Worm (Caenorhabditis elegans) whole organism, dauer: ENCODE data around the gene C03G6.6.

ENCODE experiments used
- unc-62 ChIP-seq: sonication (generic microtip); optimal IDR thresholded peaks from 2 replicates; lab custom pipeline; 2017; ENCODE audit warnings: missing biosample characterization, missing genetic modification reagents, missing genetic modification characterization

Gene C03G6.6

DNA sequence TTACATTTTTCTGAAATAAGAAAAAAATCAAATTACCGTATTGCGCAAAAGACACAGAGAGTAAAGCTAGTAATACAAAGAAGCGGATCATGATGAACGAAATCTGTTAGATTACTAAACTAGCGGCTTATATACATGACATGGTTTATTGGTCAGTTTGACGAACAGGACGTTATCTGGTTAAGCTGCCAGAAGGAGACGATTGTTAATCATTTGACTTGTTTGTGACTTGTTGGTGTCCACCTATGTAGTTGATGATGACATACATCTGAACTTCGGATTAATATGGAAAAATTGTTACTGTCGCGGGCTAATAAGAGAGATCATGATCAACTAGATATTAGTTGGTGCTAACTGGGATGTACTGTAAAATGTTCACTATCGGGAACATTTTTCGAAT lies 42.9 kb downstream of the C03G6.6 start, which contains the start of gene cnc-9:
cnc-9 (minus strand) TSS at position 101 of the 400 bp plus-strand sequence.
- no peak for TF ChIP-seq unc-62 (GFP tag; lab: Kevin White, UChicago)

DNA sequence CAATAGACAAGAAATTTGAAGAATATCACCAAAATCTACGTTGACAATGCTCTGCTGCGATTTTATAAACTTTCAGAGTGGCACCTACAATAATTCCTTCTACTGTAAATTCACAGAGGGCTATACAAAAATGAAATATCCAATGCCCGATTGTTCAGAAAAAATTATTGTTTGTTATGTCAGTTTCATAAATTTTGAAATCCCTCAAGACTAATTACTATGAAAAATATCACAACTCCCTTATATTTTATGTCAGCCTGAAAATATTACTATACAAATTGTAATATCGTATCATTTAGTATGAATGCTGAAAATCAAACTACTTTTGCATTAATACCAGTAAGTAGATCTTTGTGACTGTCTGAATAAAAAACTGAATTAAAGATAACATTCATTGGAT lies 43.4 kb downstream of the C03G6.6 start, which contains the start of gene srx-60:
srx-60 (plus strand) TSS at position 301 of the 400 bp plus-strand sequence.
- no peak for TF ChIP-seq unc-62 (GFP tag; lab: Kevin White, UChicago)

DNA sequence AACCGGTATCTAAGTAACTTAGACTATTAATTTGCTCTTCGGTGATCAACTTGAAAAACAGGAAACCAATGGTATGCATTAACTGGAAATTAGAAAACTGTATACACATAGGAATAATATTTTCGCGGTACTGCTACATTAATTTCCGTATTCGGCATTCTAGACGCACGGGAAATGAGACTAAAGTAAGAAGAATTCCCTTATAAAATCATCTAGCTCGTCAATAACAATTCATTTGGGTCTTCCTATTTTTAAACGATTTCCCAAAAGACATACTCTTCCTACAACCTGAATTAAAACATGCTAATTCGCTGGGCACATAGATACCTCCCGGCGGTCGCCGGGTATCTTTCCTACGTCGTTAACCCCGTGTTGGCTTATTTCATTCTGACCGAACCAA lies 45.1 kb downstream of the C03G6.6 start, which contains the start of gene srj-13:
srj-13 (plus strand) TSS at position 301 of the 400 bp plus-strand sequence.
- TF ChIP-seq unc-62 (GFP tag; lab: Kevin White, UChicago) = no peak

DNA sequence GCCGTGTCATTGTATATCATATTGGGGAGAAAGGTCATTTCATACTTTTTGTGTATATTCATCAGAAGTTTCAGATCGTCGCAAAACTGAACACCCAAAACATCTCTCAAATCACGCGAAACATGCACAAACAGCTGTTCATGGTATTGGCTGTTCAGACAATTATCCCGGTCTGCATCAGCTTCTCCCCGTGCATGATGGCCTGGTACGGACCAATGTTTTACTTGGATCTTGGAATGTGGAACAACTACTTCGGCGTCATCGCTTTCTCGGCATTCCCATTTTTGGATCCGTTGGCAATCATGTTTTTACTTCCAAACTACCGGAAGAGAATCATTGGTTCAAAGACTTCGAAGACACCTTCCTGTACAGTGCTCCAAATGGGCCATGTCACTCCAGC lies 46.3 kb downstream of the C03G6.6 start:
- TF ChIP-seq unc-62 (GFP tag; lab: Kevin White, UChicago) = no peak

ce11 chrV:7408520-7408919 lies 51.3 kb downstream of the C03G6.6 start, which contains the start of gene srt-6:
Gene srt-6 (minus strand): TSS chrV:7408814.
- no peak for TF ChIP-seq unc-62 (GFP tag; lab: Kevin White, UChicago)
